Fruit fly (Drosophila melanogaster): ENCODE data around the gene Taf10b.

Gene Taf10b

dm6 chr2L:2748480-2749143 is 19.0 kb downstream of the Taf10b start:
- TF ChIP-seq psq (GFP tag; optimal IDR thresholded peaks at IDR 0.05) (peak; percentile 88), OdsH (GFP tag; optimal IDR thresholded peaks at IDR 0.05) (peak; percentile 85), dl (GFP tag; optimal IDR thresholded peaks at IDR 0.05; ENCODE audit: insufficient read depth in 1 of 2, partially characterized antibody in 2 of 2) (no peak), Hnf4 (GFP tag; optimal IDR thresholded peaks at IDR 0.05) (no peak), brk (GFP tag; optimal IDR thresholded peaks at IDR 0.05) (no peak), jim (GFP tag; optimal IDR thresholded peaks at IDR 0.05) (peak; percentile 46), h (GFP tag; optimal IDR thresholded peaks at IDR 0.05) (peak; percentile 91), sage (GFP tag; optimal IDR thresholded peaks at IDR 0.05) (no peak), Sp1 (GFP tag; optimal IDR thresholded peaks at IDR 0.05) (peak; percentile 94), CrebA (GFP tag; optimal IDR thresholded peaks at IDR 0.05; ENCODE audit: borderline replicate concordance) (no peak), HLH106 (tag; optimal IDR thresholded peaks at IDR 0.05) (peak; percentile 93), Dfd (GFP tag; optimal IDR thresholded peaks at IDR 0.05) (no peak), fru (GFP tag; optimal IDR thresholded peaks at IDR 0.05) (peak; percentile 86), GATAd (GFP tag; optimal IDR thresholded peaks at IDR 0.05) (no peak), Vsx2 (GFP tag; optimal IDR thresholded peaks at IDR 0.05; ENCODE audit: partially characterized antibody) (no peak), Rel (GFP tag; optimal IDR thresholded peaks at IDR 0.05) (no peak), Rel (tag; optimal IDR thresholded peaks at IDR 0.05) (peak; percentile 77), N (GFP tag; optimal IDR thresholded peaks at IDR 0.05) (no peak), foxo (GFP tag; optimal IDR thresholded peaks at IDR 0.05) (peak in 1 of 2 experiments; percentile 92), Abd-B (GFP tag; optimal IDR thresholded peaks at IDR 0.05) (no peak), sv (GFP tag; optimal IDR thresholded peaks at IDR 0.05) (peak; percentile 78), usp (GFP tag; optimal IDR thresholded peaks at IDR 0.05) (no peak), Myc (optimal IDR thresholded peaks at IDR 0.05) (peak; percentile 79), Mio (GFP tag; optimal IDR thresholded peaks at IDR 0.05) (peak; percentile 39), Hr78 (GFP tag; optimal IDR thresholded peaks at IDR 0.05) (no peak), CG32264 (GFP tag; optimal IDR thresholded peaks at IDR 0.05) (no peak), pan (optimal IDR thresholded peaks at IDR 0.05) (no peak), woc (GFP tag; optimal IDR thresholded peaks at IDR 0.05) (peak; percentile 92), dmrt93B (GFP tag; optimal IDR thresholded peaks at IDR 0.05) (peak; percentile 88), dsf (GFP tag; optimal IDR thresholded peaks at IDR 0.05; ENCODE audit: borderline replicate concordance) (peak; percentile 61), Hr83 (GFP tag; optimal IDR thresholded peaks at IDR 0.05; ENCODE audit: poor library complexity, severe bottlenecking) (peak; percentile 91), tai (GFP tag; optimal IDR thresholded peaks at IDR 0.05) (no peak), CG9705 (GFP tag; optimal IDR thresholded peaks at IDR 0.05) (peak; percentile 86), br (GFP tag; optimal IDR thresholded peaks at IDR 0.05) (peak; percentile 85), Jra (GFP tag; optimal IDR thresholded peaks at IDR 0.05) (peak; percentile 82), rgr (GFP tag; optimal IDR thresholded peaks at IDR 0.05) (peak; percentile 93), lola (GFP tag; optimal IDR thresholded peaks at IDR 0.05) (no peak), ey (GFP tag; optimal IDR thresholded peaks at IDR 0.05) (peak; percentile 82), Dif (GFP tag; optimal IDR thresholded peaks at IDR 0.05; ENCODE audit: partially characterized antibody) (no peak)

dm6 chr2L:2744852-2745251 is 22.8 kb downstream of the Taf10b start, which contains the start of the genes CG9961 and Cwc25:
Gene CG9961, minus strand, starts transcription at chr2L:2744934.
Gene Cwc25, plus strand, starts transcription at chr2L:2745098.
- peak; percentile 22 for TF ChIP-seq HLH106 (tag; optimal IDR thresholded peaks at IDR 0.05)
- no peak for TF ChIP-seq GATAd (GFP tag; optimal IDR thresholded peaks at IDR 0.05)
- no peak for TF ChIP-seq rgr (GFP tag; optimal IDR thresholded peaks at IDR 0.05)
- peak in 1 of 2 experiments; percentile 8 for TF ChIP-seq foxo (GFP tag; optimal IDR thresholded peaks at IDR 0.05)

dm6 chr2L:2739820-2740230 is 27.8 kb downstream of the Taf10b start, which contains the start of gene Hrs:
Gene Hrs, plus strand, starts transcription at chr2L:2739986.
- TF ChIP-seq CrebA (GFP tag; optimal IDR thresholded peaks at IDR 0.05; ENCODE audit: borderline replicate concordance), result no peak
- no peak for TF ChIP-seq sv (GFP tag; optimal IDR thresholded peaks at IDR 0.05)
- TF ChIP-seq dl (GFP tag; optimal IDR thresholded peaks at IDR 0.05; ENCODE audit: insufficient read depth in 1 of 2, partially characterized antibody in 2 of 2), result no peak
- TF ChIP-seq Rel (GFP tag; optimal IDR thresholded peaks at IDR 0.05), result no peak
- TF ChIP-seq Rel (tag; optimal IDR thresholded peaks at IDR 0.05), result peak; percentile 10
- TF ChIP-seq brk (GFP tag; optimal IDR thresholded peaks at IDR 0.05), result no peak
- no peak for TF ChIP-seq Mio (GFP tag; optimal IDR thresholded peaks at IDR 0.05)
- TF ChIP-seq Hnf4 (GFP tag; optimal IDR thresholded peaks at IDR 0.05), result no peak
- TF ChIP-seq dsf (GFP tag; optimal IDR thresholded peaks at IDR 0.05; ENCODE audit: borderline replicate concordance), result no peak
- TF ChIP-seq psq (GFP tag; optimal IDR thresholded peaks at IDR 0.05), result peak; percentile 23
- no peak for TF ChIP-seq OdsH (GFP tag; optimal IDR thresholded peaks at IDR 0.05)
- no peak for TF ChIP-seq pan (optimal IDR thresholded peaks at IDR 0.05)
